Fruit fly (Drosophila melanogaster): Measurements from ENCODE around the gene Argk1.

DNA sequence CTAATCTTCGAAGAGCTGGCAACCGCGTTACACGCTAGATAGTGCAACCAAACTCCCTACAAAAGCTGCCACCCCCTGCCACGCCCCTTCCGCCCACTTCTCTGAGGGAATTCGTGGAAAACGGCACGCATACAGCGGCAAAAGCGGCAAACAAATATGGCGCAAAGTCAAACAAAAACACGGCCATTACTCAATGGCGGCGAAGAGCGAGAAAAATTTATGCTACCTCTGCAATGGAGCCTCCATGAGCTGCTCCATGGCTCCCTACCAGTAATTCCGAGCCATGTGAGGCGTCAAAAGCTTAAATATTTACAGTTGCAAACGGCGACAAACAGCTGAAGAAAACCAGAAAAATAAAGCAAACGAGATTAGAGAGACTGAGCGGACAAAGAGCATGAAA lies 41.1 kb downstream of the Argk1 start:
- TF ChIP-seq ttk (optimal IDR thresholded peaks at IDR 0.05) (no peak), h (optimal IDR thresholded peaks at IDR 0.05) (no peak), insv (optimal IDR thresholded peaks at IDR 0.05) (no peak), Sin3A (optimal IDR thresholded peaks at IDR 0.05) (no peak)

Measured in Kc167 (cell line).